Worm (Caenorhabditis elegans) whole organism, early embryonic: ENCODE data around the gene kgb-1.

ENCODE experiments used
- B0310.2 ChIP-seq: sonication (generic microtip); optimal IDR thresholded peaks from 2 replicates; lab custom pipeline; 2016; ENCODE audit warnings: mild to moderate bottlenecking, missing genetic modification characterization, missing compliant biosample characterization
- ama-1 ChIP-seq: fragments of 150-350 bp; optimal IDR thresholded peaks from 2 replicates; lab custom pipeline; 2014

- TF ChIP-seq B0310.2 (no peak), ama-1 (lab: Kevin White, UChicago) (no peak)
Measured at ce11 chrIV:372146-372789, 37.6 kb downstream of the kgb-1 start.
